Worm (Caenorhabditis elegans): ENCODE measurements around the gene dif-1.
A peak's percentile ranks its signal among the peaks of the same experiment; 100 is the strongest.

dif-1 gene

DNA sequence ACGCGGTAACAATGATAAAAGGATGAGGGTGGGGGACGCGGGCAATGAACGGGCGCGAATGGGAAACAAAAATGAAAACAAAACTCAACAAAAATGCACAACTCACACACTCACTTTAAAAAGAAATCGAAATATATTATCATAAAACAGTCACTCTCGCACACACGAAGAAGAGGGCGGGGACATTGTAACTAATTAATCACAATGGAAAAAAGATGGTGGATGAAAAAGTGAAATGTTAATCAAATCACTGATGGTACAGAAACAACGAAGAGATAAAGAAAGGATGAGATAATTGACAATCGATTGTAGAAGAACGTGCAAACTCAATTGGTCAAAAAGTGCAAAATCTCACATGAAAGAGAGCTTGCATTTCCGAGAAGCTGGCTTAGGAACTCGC is 6.4 kb upstream of the dif-1 start:
- TF ChIP-seq blmp-1 (tag; optimal IDR thresholded peaks at IDR 0.05) (peak; percentile 45), ceh-63 (GFP tag; optimal IDR thresholded peaks at IDR 0.05) (no peak), sox-4 (tag; optimal IDR thresholded peaks at IDR 0.05) (no peak), egl-13 (tag; optimal IDR thresholded peaks at IDR 0.05) (no peak), ceh-82 (tag; optimal IDR thresholded peaks at IDR 0.05) (no peak)

DNA sequence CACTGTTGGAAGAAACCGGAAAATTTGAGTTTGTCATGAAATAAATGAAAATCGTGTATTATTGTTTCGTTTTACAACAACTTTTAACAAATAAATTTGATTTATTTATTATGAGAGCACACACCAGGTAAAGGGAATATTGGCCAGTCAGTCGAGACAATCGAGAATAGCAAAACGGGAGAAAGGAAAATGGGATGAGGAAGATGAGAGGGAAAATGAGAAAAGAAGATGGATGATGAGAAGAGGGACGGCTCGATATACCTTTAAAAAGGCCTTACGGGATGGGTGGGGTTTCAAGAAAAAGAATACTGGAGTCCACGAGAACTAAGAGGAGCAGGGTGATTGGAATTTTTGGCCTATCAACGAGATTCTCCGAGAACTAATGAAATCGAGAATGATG is 5.8 kb upstream of the dif-1 start:
- no peak for TF ChIP-seq alr-1 (tag; optimal IDR thresholded peaks at IDR 0.05; ENCODE audit: borderline replicate concordance)
- TF ChIP-seq fkh-4 (tag; optimal IDR thresholded peaks at IDR 0.05; ENCODE audit: borderline replicate concordance): no peak
- no peak for TF ChIP-seq hlh-17 (GFP tag; optimal IDR thresholded peaks at IDR 0.05; ENCODE audit: borderline replicate concordance)
- TF ChIP-seq ceh-82 (tag; optimal IDR thresholded peaks at IDR 0.05): no peak
- no peak for TF ChIP-seq pax-3 (tag; optimal IDR thresholded peaks at IDR 0.05)
- TF ChIP-seq zag-1 (tag; optimal IDR thresholded peaks at IDR 0.05): no peak
- TF ChIP-seq elt-3 (tag; optimal IDR thresholded peaks at IDR 0.05): no peak
- no peak for TF ChIP-seq rnt-1 (tag; optimal IDR thresholded peaks at IDR 0.05)
- no peak for TF ChIP-seq lin-35 (GFP tag; optimal IDR thresholded peaks at IDR 0.05)
- no peak for TF ChIP-seq ceh-90 (tag; optimal IDR thresholded peaks at IDR 0.05)

DNA sequence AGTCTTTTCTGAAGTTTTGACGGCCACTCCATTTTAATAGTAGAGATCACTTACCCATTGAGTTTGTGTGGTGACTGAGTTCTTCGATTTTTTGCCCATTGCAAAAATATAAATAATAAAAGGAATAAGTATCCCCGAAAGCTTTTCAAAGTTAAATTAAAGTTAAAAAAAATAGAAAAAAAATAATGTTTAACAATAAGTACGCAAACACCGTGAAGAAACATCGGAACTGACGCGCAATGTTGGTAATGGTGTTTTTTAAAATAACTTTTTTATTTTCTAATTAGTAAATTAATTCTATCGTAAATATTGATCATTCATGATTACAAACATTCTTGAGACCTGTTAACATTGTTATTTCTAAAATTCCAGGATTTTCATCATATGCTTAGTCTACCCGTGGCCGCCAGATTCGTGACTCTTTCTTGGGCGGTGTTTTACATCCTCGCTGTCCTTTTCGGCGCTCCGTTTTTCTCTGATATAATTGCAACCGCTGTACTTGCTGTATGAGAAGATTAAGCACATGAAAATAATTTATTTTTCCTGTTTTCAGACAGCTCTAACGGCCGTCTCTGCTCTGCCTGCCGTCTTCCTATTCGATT is 3.6 kb upstream of the dif-1 start, which contains the start of the genes F49E8.7, F49E8.8 and nprl-2:
TSS of gene F49E8.7 (minus strand) at position 101 of the 602 bp plus-strand sequence.
TSS of gene F49E8.8 (plus strand) at position 373 of the 602 bp plus-strand sequence.
TSS of gene nprl-2 (plus strand) at position 552 of the 602 bp plus-strand sequence.
- TF ChIP-seq F16B12.6 (tag; optimal IDR thresholded peaks at IDR 0.05) (peak; percentile 61), nhr-71 (tag; optimal IDR thresholded peaks at IDR 0.05) (no peak), efl-1 (optimal IDR thresholded peaks at IDR 0.05) (no peak), efl-1 (GFP tag; optimal IDR thresholded peaks at IDR 0.05 in 1 of 2) (peak in 1 of 2 experiments; percentile 22)

DNA sequence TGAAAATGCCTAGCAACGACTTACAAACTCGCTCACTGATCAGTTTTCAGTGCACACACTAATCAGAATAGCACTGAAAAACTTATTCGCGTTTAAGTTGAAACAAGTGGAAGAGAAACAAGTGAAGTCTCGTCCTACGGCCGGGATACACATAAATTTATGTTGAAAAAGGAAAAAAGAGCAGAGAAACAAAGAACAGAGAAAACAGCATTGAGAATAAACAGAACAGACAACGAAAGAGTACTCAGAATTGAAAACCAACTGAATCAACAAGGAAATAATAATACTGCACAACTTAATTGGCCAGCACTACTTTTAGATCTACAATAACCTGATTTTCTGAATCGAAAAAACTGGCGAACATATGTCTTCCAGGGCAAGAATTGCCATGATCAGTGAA is 1.5 kb upstream of the dif-1 start, which contains the start of gene F49E8.6:
TSS of gene F49E8.6 (minus strand) at position 317 of the 400 bp plus-strand sequence.
- TF ChIP-seq fkh-8 (tag; optimal IDR thresholded peaks at IDR 0.05) (peak; percentile 81), mep-1 (tag; optimal IDR thresholded peaks at IDR 0.05) (no peak), nhr-71 (tag; optimal IDR thresholded peaks at IDR 0.05) (peak; percentile 19), ztf-11 (tag; optimal IDR thresholded peaks at IDR 0.05) (no peak), unc-130 (tag; optimal IDR thresholded peaks at IDR 0.05) (no peak), ceh-88 (GFP tag; IDR thresholded peaks at IDR 0.05) (no peak), ceh-90 (tag; optimal IDR thresholded peaks at IDR 0.05) (no peak), lin-14 (GFP tag; optimal IDR thresholded peaks at IDR 0.05) (peak; percentile 30), jun-1 (tag; optimal IDR thresholded peaks at IDR 0.05) (no peak), mdl-1 (tag; optimal IDR thresholded peaks at IDR 0.05) (no peak), nhr-77 (tag; optimal IDR thresholded peaks at IDR 0.05) (no peak), unc-62 (GFP tag; optimal IDR thresholded peaks at IDR 0.05) (no peak), rnt-1 (tag; optimal IDR thresholded peaks at IDR 0.05) (no peak), unc-30 (tag; optimal IDR thresholded peaks at IDR 0.05) (no peak), dpl-1 (GFP tag; optimal IDR thresholded peaks at IDR 0.05) (peak in 1 of 3 experiments; percentile 2), nhr-90 (tag; optimal IDR thresholded peaks at IDR 0.05; ENCODE audit: poor library complexity) (no peak), lsy-2 (tag; optimal IDR thresholded peaks at IDR 0.05) (peak in 1 of 2 experiments; percentile 33), nhr-28 (tag; optimal IDR thresholded peaks at IDR 0.05) (no peak), snu-23 (GFP tag; optimal IDR thresholded peaks at IDR 0.05) (no peak)

DNA sequence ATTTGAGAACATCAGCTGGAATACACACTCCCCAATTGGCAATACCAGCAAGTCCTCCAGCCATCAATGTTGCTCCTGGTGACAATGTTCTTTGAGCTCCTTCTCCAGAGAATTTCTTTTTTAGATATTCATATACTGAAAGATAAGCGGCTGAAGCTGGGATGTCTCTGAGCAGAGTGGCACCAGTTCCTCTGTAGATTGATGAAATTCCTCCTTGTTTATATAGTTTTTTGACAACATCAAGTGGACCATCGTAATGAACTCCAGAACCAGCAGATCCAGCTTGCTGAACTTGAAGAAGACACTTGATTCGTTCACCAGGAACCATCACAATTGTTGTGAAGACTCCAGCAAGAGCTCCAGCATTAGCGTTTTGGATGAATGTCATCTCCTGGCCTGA is 708 bp downstream of the dif-1 start:
- TF ChIP-seq rnt-1 (tag; optimal IDR thresholded peaks at IDR 0.05) (no peak), pax-3 (tag; optimal IDR thresholded peaks at IDR 0.05) (no peak), sptf-1 (tag; optimal IDR thresholded peaks at IDR 0.05) (no peak), mep-1 (tag; optimal IDR thresholded peaks at IDR 0.05) (no peak), aly-2 (tag; optimal IDR thresholded peaks at IDR 0.05) (no peak), C04F5.9 (tag; optimal IDR thresholded peaks at IDR 0.05) (no peak), fkh-4 (tag; optimal IDR thresholded peaks at IDR 0.05; ENCODE audit: borderline replicate concordance) (no peak), nhr-28 (tag; optimal IDR thresholded peaks at IDR 0.05) (no peak), ztf-11 (tag; optimal IDR thresholded peaks at IDR 0.05) (no peak), nhr-90 (tag; optimal IDR thresholded peaks at IDR 0.05; ENCODE audit: poor library complexity) (no peak), jun-1 (tag; optimal IDR thresholded peaks at IDR 0.05) (no peak)
